Fruit fly (Drosophila melanogaster) whole organism, embryonic: ENCODE data around the gene E2f1.
A peak's percentile ranks its signal among the peaks of the same experiment; 100 is the strongest.

Experiments
- Adf1 ChIP-seq: fragments of 200-800 bp; sonication (Bioruptor generic); IDR thresholded peaks from 2 replicates; pipeline ENCODE4 v1.3.6; 2022; ENCODE audit warnings: missing biosample characterization, missing genetic modification characterization
- Atf-2 ChIP-seq: fragments of 200-800 bp; sonication (Bioruptor generic); optimal IDR thresholded peaks from 2 replicates; lab custom pipeline; 2016; ENCODE audit warnings: missing biosample characterization, missing genetic modification characterization
- Atf6 ChIP-seq: fragments of 200-800 bp; sonication (Bioruptor generic); IDR thresholded peaks from 2 replicates; pipeline ENCODE4 v1.3.6; 2022; ENCODE audit warnings: missing biosample characterization, missing genetic modification characterization
- Awh ChIP-seq: fragments of 200-800 bp; sonication (Bioruptor generic); IDR thresholded peaks from 2 replicates; pipeline ENCODE4, ENCODE4 v1.3.6; 2022; ENCODE audit warnings: missing biosample characterization, missing genetic modification characterization
- B-H1 ChIP-seq: fragments of 200-800 bp; sonication (Bioruptor generic); IDR thresholded peaks from 3 replicates; pipeline ENCODE4 v1.3.6; 2022; ENCODE audit warnings: missing biosample characterization, missing genetic modification characterization
- CG10274 ChIP-seq: fragments of 200-800 bp; sonication (Bioruptor generic); optimal IDR thresholded peaks from 3 replicates; lab custom pipeline; 2017; ENCODE audit warnings: missing biosample characterization, mild to moderate bottlenecking, missing genetic modification characterization
- CG10654 ChIP-seq: fragments of 200-800 bp; sonication (Bioruptor generic); optimal IDR thresholded peaks from 2 replicates; lab custom pipeline; 2016; ENCODE audit warnings: missing biosample characterization, missing genetic modification characterization
- CG16815 ChIP-seq: fragments of 200-800 bp; sonication (Bioruptor generic); optimal IDR thresholded peaks from 3 replicates; lab custom pipeline; 2017; ENCODE audit warnings: missing biosample characterization, mild to moderate bottlenecking, missing genetic modification characterization
- CG17359 ChIP-seq: fragments of 200-800 bp; sonication (Bioruptor generic); optimal IDR thresholded peaks from 3 replicates; lab custom pipeline; 2018; ENCODE audit warnings: missing biosample characterization, mild to moderate bottlenecking, missing genetic modification characterization, moderate library complexity
- CG2712 ChIP-seq: fragments of 200-800 bp; optimal IDR thresholded peaks from 3 replicates; lab custom pipeline; 2019; ENCODE audit warnings: missing biosample characterization, mild to moderate bottlenecking, missing genetic modification characterization, moderate library complexity
- CG3163 ChIP-seq: fragments of 200-800 bp; sonication (Bioruptor generic); optimal IDR thresholded peaks from 3 replicates; lab custom pipeline; 2016; ENCODE audit warnings: missing biosample characterization, missing genetic modification characterization
- CG32532 ChIP-seq: fragments of 200-800 bp; sonication (Bioruptor generic); IDR thresholded peaks from 2 replicates; pipeline ENCODE4 v1.3.6; 2022; ENCODE audit warnings: missing biosample characterization, missing genetic modification characterization
- CG3726 ChIP-seq: fragments of 200-800 bp; sonication (Bioruptor generic); IDR thresholded peaks from 3 replicates; pipeline ENCODE4, ENCODE4 v1.3.6; 2022; ENCODE audit warnings: missing biosample characterization, missing genetic modification characterization
- CG3838 ChIP-seq: fragments of 200-800 bp; sonication (Bioruptor generic); optimal IDR thresholded peaks from 3 replicates; lab custom pipeline; 2016; ENCODE audit warnings: missing biosample characterization, missing genetic modification characterization
- CG8290 ChIP-seq, 3 experiments: fragments of 200-800 bp; sonication (Bioruptor generic); optimal IDR thresholded peaks; 2 replicates each; lab custom pipeline; 2016 to 2019; ENCODE audit warnings: missing biosample characterization in 3 of 3, missing genetic modification characterization in 3 of 3, mild to moderate bottlenecking in 2 of 3, moderate library complexity in 1 of 3
- D19A ChIP-seq: fragments of 200-800 bp; optimal IDR thresholded peaks from 3 replicates; lab custom pipeline; 2019; ENCODE audit warnings: missing biosample characterization, mild to moderate bottlenecking, missing genetic modification characterization, moderate library complexity
- Dek ChIP-seq: fragments of 200-800 bp; sonication (Bioruptor generic); optimal IDR thresholded peaks from 3 replicates; lab custom pipeline; 2019; ENCODE audit warnings: missing biosample characterization, mild to moderate bottlenecking, missing genetic modification characterization, moderate library complexity
- Drgx ChIP-seq: fragments of 200-800 bp; sonication (Bioruptor generic); IDR thresholded peaks from 2 replicates; pipeline ENCODE4 v1.3.6; 2022; ENCODE audit warnings: missing biosample characterization, missing genetic modification characterization
- Ets65A ChIP-seq: fragments of 200-800 bp; sonication (Bioruptor generic); peaks from one replicate; lab custom pipeline; 2016; ENCODE audit warnings: missing biosample characterization, missing genetic modification characterization
- Ets97D ChIP-seq: fragments of 200-800 bp; sonication (Bioruptor generic); optimal IDR thresholded peaks from 3 replicates; lab custom pipeline; 2016; ENCODE audit warnings: missing biosample characterization, missing genetic modification characterization
- GATAe ChIP-seq: fragments of 200-800 bp; sonication (Bioruptor generic); conservative IDR thresholded peaks from 2 replicates; pipeline ENCODE4 v1.3.6; 2022; ENCODE audit warnings: missing biosample characterization, missing genetic modification characterization
- HLH54F ChIP-seq: fragments of 200-800 bp; sonication (Bioruptor generic); optimal IDR thresholded peaks from 3 replicates; lab custom pipeline; 2016; ENCODE audit warnings: missing biosample characterization, missing genetic modification characterization
- HmgZ ChIP-seq: fragments of 200-800 bp; sonication (Bioruptor generic); optimal IDR thresholded peaks from 2 replicates; lab custom pipeline; 2018; ENCODE audit warnings: missing biosample characterization, mild to moderate bottlenecking, missing genetic modification characterization
- Hr3 ChIP-seq: fragments of 200-800 bp; sonication (Bioruptor generic); optimal IDR thresholded peaks from 3 replicates; lab custom pipeline; 2016; ENCODE audit warnings: missing biosample characterization, missing genetic modification characterization
- Lpt ChIP-seq: fragments of >200 bp; optimal IDR thresholded peaks from 2 replicates; lab custom pipeline; 2018; ENCODE audit warnings: missing biosample characterization, missing genetic modification characterization
- Mes4 ChIP-seq: fragments of 200-800 bp; sonication (Bioruptor generic); optimal IDR thresholded peaks from 2 replicates; lab custom pipeline; 2016; ENCODE audit warnings: missing biosample characterization, missing genetic modification characterization
- NK7.1 ChIP-seq: fragments of 200-800 bp; sonication (Bioruptor generic); optimal IDR thresholded peaks from 3 replicates; lab custom pipeline; 2016; ENCODE audit warnings: missing biosample characterization, missing genetic modification characterization
- TFAM ChIP-seq: fragments of 200-800 bp; sonication (Bioruptor generic); optimal IDR thresholded peaks from 2 replicates; lab custom pipeline; 2017; ENCODE audit warnings: missing biosample characterization, missing genetic modification characterization, inconsistent platforms
- Vsx1 ChIP-seq: fragments of 200-800 bp; sonication (Bioruptor generic); optimal IDR thresholded peaks from 2 replicates; lab custom pipeline; 2017; ENCODE audit warnings: missing biosample characterization, mild to moderate bottlenecking, missing genetic modification characterization, missing genetic modification reagents
- Xbp1 ChIP-seq: fragments of 200-800 bp; sonication (Bioruptor generic); optimal IDR thresholded peaks from 3 replicates; lab custom pipeline; 2016; ENCODE audit warnings: missing biosample characterization, mild to moderate bottlenecking, missing genetic modification characterization
- ap ChIP-seq: fragments of 200-800 bp; sonication (Bioruptor generic); IDR thresholded peaks from 2 replicates; pipeline ENCODE4 v1.3.6; 2022; ENCODE audit warnings: missing biosample characterization, missing genetic modification characterization
- btn ChIP-seq: fragments of 200-800 bp; sonication (Bioruptor generic); optimal IDR thresholded peaks from 2 replicates; lab custom pipeline; 2016; ENCODE audit warnings: missing biosample characterization, missing genetic modification characterization
- corto ChIP-seq: fragments of 200-800 bp; sonication (Bioruptor generic); optimal IDR thresholded peaks from 2 replicates; lab custom pipeline; 2016; ENCODE audit warnings: missing biosample characterization, mild to moderate bottlenecking, missing genetic modification characterization, moderate library complexity
- danr ChIP-seq: fragments of 200-800 bp; sonication (Bioruptor generic); IDR thresholded peaks from 2 replicates; pipeline ENCODE4 v1.3.6; 2022; ENCODE audit warnings: missing biosample characterization, missing genetic modification characterization
- dmrt99B ChIP-seq: fragments of 200-800 bp; sonication (Bioruptor generic); optimal IDR thresholded peaks from 2 replicates; lab custom pipeline; 2018; ENCODE audit warnings: missing biosample characterization, mild to moderate bottlenecking, missing genetic modification characterization, moderate library complexity
- esg ChIP-seq: fragments of 200-800 bp; sonication (Bioruptor generic); conservative IDR thresholded peaks from 2 replicates; pipeline ENCODE4 v1.3.6; 2022; ENCODE audit warnings: missing biosample characterization, missing genetic modification characterization
- gt ChIP-seq: fragments of 200-800 bp; sonication (Bioruptor generic); IDR thresholded peaks from 2 replicates; pipeline ENCODE4 v1.3.6; 2022; ENCODE audit warnings: missing biosample characterization, missing genetic modification characterization
- ham ChIP-seq: fragments of 200-800 bp; sonication (Bioruptor generic); IDR thresholded peaks from 2 replicates; pipeline ENCODE4 v1.3.6; 2022; ENCODE audit warnings: missing biosample characterization, missing genetic modification characterization
- kay ChIP-seq: fragments of 200-800 bp; sonication (Bioruptor generic); optimal IDR thresholded peaks from 2 replicates; lab custom pipeline; 2016; ENCODE audit warnings: missing biosample characterization, missing genetic modification characterization
- knrl ChIP-seq: fragments of 200-800 bp; sonication (Bioruptor generic); IDR thresholded peaks from 3 replicates; pipeline ENCODE4 v1.3.6; 2022; ENCODE audit warnings: missing biosample characterization, missing genetic modification characterization; ENCODE audit not compliant: partially characterized antibody
- luna ChIP-seq: fragments of 200-800 bp; sonication (Bioruptor generic); optimal IDR thresholded peaks from 2 replicates; lab custom pipeline; 2016; ENCODE audit warnings: missing biosample characterization, missing genetic modification characterization
- mirr ChIP-seq: fragments of 200-800 bp; sonication (Bioruptor generic); optimal IDR thresholded peaks from 3 replicates; lab custom pipeline; 2018; ENCODE audit warnings: missing biosample characterization, mild to moderate bottlenecking, missing genetic modification characterization
- prd ChIP-seq, 3 experiments: fragments of >200 bp in 2 of 3; fragments of 200-800 bp in 1 of 3; sonication (Bioruptor generic) in 1 of 3; optimal IDR thresholded peaks in 2 of 3; IDR thresholded peaks in 1 of 3; 2 replicates in 2 of 3; 3 replicates in 1 of 3; pipeline versions ENCODE4 v1.3.6 to Lab custom; 2017 to 2022; ENCODE audit warnings: missing biosample characterization in 1 of 3, missing genetic modification characterization in 1 of 3
- sc ChIP-seq, 3 experiments: fragments of >200 bp in 2 of 3; fragments of 200-800 bp in 1 of 3; sonication (Bioruptor generic) in 1 of 3; optimal IDR thresholded peaks; 2 replicates in 2 of 3; 3 replicates in 1 of 3; lab custom pipeline; 2017; ENCODE audit warnings: mild to moderate bottlenecking in 1 of 3, missing biosample characterization in 1 of 3, missing genetic modification characterization in 1 of 3, missing genetic modification reagents in 1 of 3
- scrt ChIP-seq: fragments of 200-800 bp; sonication (Bioruptor generic); optimal IDR thresholded peaks from 2 replicates; lab custom pipeline; 2018; ENCODE audit warnings: missing biosample characterization, mild to moderate bottlenecking, missing genetic modification characterization, moderate library complexity
- sim ChIP-seq: fragments of 200-800 bp; sonication (Bioruptor generic); IDR thresholded peaks from 2 replicates; pipeline ENCODE4 v1.3.6; 2022; ENCODE audit warnings: missing biosample characterization, missing genetic modification characterization
- slp2 ChIP-seq: fragments of 200-800 bp; sonication (Bioruptor generic); optimal IDR thresholded peaks from 2 replicates; lab custom pipeline; 2016; ENCODE audit warnings: missing biosample characterization, missing genetic modification characterization
- tin ChIP-seq: fragments of 200-800 bp; sonication (Bioruptor generic); optimal IDR thresholded peaks from 3 replicates; lab custom pipeline; 2016; ENCODE audit warnings: missing biosample characterization, missing genetic modification characterization
- tna ChIP-seq: fragments of 200-800 bp; sonication (Bioruptor generic); IDR thresholded peaks from 2 replicates; pipeline ENCODE4 v1.3.6; 2022; ENCODE audit warnings: missing biosample characterization, missing genetic modification characterization; ENCODE audit not compliant: partially characterized antibody
- unc-4 ChIP-seq: fragments of 200-800 bp; sonication (Bioruptor generic); IDR thresholded peaks from 2 replicates; pipeline ENCODE4 v1.3.6; 2022; ENCODE audit warnings: missing biosample characterization, missing genetic modification characterization; ENCODE audit not compliant: partially characterized antibody
- z ChIP-seq: fragments of 200-800 bp; sonication (Bioruptor generic); IDR thresholded peaks from 3 replicates; pipeline ENCODE4 v1.3.6; 2022; ENCODE audit warnings: missing biosample characterization, missing genetic modification characterization

E2f1 gene

DNA sequence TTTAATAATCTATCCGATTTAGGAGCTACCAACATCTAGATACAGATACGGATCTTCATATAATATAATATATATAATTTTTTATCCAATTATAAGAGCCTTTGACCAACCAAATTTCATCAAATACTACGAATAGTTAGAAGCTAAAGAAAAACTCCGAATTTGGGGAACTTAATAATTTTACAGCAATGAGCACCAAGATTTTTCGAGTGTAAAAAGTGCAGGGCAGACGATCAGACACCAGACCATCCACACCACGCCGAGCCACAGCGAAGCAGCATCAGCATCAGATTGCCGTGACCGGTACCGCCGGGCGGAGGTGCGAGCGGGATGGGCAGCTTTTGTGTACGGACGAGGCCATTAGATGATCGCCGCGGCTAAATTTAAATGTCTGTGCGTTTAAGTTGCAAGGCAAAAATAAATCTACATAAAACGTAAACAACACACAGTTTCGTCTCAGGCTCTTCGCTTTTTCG is 66.2 kb downstream of the E2f1 start:
- no peak for TF ChIP-seq Vsx1 (GFP tag; lab: Kevin White, UChicago)
- no peak for TF ChIP-seq ham
- TF ChIP-seq sc (optimal IDR thresholded peaks at IDR 0.05; lab: Kevin White, UChicago) = no peak
- TF ChIP-seq sc (GFP tag; optimal IDR thresholded peaks at IDR 0.05; lab: Kevin White, UChicago) = peak; percentile 42
- no peak for TF ChIP-seq B-H1 (GFP tag; lab: Robert Waterston, UW)
- TF ChIP-seq Atf-2 (GFP tag; lab: Kevin White, UChicago) = no peak
- TF ChIP-seq Hr3 (GFP tag; lab: Kevin White, UChicago) = peak; percentile 32
- no peak for TF ChIP-seq Atf6 (GFP tag; lab: Robert Waterston, UW)
- TF ChIP-seq CG10274 (GFP tag; lab: Kevin White, UChicago) = no peak
- TF ChIP-seq scrt (GFP tag; lab: Kevin White, UChicago) = no peak
- peak; percentile 43 for TF ChIP-seq Ets65A (GFP tag; lab: Kevin White, UChicago)
- no peak for TF ChIP-seq esg (GFP tag; lab: Robert Waterston, UW)
- TF ChIP-seq dmrt99B (tag; lab: Kevin White, UChicago) = peak; percentile 51
- no peak for TF ChIP-seq corto (GFP tag; lab: Kevin White, UChicago)
- TF ChIP-seq Lpt (GFP tag; lab: Kevin White, UChicago) = no peak
- TF ChIP-seq tin = peak; percentile 1
- TF ChIP-seq danr = no peak
- no peak for TF ChIP-seq CG32532 (GFP tag; lab: Robert Waterston, UW)
- TF ChIP-seq CG3838 (GFP tag; lab: Kevin White, UChicago) = no peak
- no peak for TF ChIP-seq TFAM (GFP tag; lab: Kevin White, UChicago)
- no peak for TF ChIP-seq unc-4 (GFP tag; lab: Robert Waterston, UW)
- peak; percentile 39; the same call in 1 of the 2 replicates for TF ChIP-seq Drgx (GFP tag; lab: Robert Waterston, UW)
- no peak for TF ChIP-seq CG8290 (GFP tag; optimal IDR thresholded peaks at IDR 0.05; lab: Kevin White, UChicago)
- TF ChIP-seq CG8290 (tag; optimal IDR thresholded peaks at IDR 0.05; lab: Kevin White, UChicago) = peak in 1 of 2 experiments; percentile 31
- peak; percentile 43 for TF ChIP-seq CG17359
- peak; percentile 40 for TF ChIP-seq D19A (tag; lab: Kevin White, UChicago)
- no peak for TF ChIP-seq Adf1 (GFP tag; lab: Robert Waterston, UW)
- no peak for TF ChIP-seq sim (GFP tag; lab: Robert Waterston, UW)
- TF ChIP-seq CG3726 (GFP tag; lab: Robert Waterston, UW) = no peak
- TF ChIP-seq gt = no peak
- TF ChIP-seq tna (GFP tag; lab: Robert Waterston, UW) = no peak
- no peak for TF ChIP-seq slp2
- no peak for TF ChIP-seq prd (optimal IDR thresholded peaks at IDR 0.05; lab: Kevin White, UChicago)
- peak; percentile 51; the same call in 1 of the 3 replicates for TF ChIP-seq prd (GFP tag; IDR thresholded peaks at IDR 0.05; lab: Robert Waterston, UW)
- no peak for TF ChIP-seq NK7.1 (GFP tag; lab: Kevin White, UChicago)
- no peak for TF ChIP-seq CG16815 (GFP tag; lab: Kevin White, UChicago)
- TF ChIP-seq CG2712 = peak; percentile 67
- TF ChIP-seq knrl (GFP tag; lab: Robert Waterston, UW) = 0 out of 3 replicates have a peak, but pooled peaks have one; percentile 14
- TF ChIP-seq btn (GFP tag; lab: Kevin White, UChicago) = no peak
- peak; percentile 15 for TF ChIP-seq Dek (tag; lab: Kevin White, UChicago)
- no peak for TF ChIP-seq GATAe
- peak; percentile 5 for TF ChIP-seq Xbp1 (GFP tag; lab: Kevin White, UChicago)
- TF ChIP-seq HmgZ (tag; lab: Kevin White, UChicago) = no peak
- no peak for TF ChIP-seq Mes4
- no peak for TF ChIP-seq mirr (GFP tag; lab: Kevin White, UChicago)
- no peak for TF ChIP-seq Ets97D (GFP tag; lab: Kevin White, UChicago)
- no peak for TF ChIP-seq ap
- TF ChIP-seq z (GFP tag; lab: Robert Waterston, UW) = no peak
- no peak for TF ChIP-seq luna
- no peak for TF ChIP-seq CG10654 (GFP tag; lab: Kevin White, UChicago)
- no peak for TF ChIP-seq Awh (GFP tag; lab: Robert Waterston, UW)
- no peak for TF ChIP-seq CG3163 (GFP tag; lab: Kevin White, UChicago)
- TF ChIP-seq kay (GFP tag; lab: Kevin White, UChicago) = no peak
- no peak for TF ChIP-seq HLH54F (GFP tag; lab: Kevin White, UChicago)
